Worm (Caenorhabditis elegans) whole organism, midembryonic: ENCODE data around the gene rps-0.
"Not testable (repeated sequence)": the region's sequence is repeated elsewhere in the genome, so short reads cannot be mapped to it uniquely, and the experiment has no call there.

ENCODE experiments used
- T22C8.4 ChIP-seq: fragments of 200-800 bp; sonication (Bioruptor generic); IDR thresholded peaks from 2 replicates; pipeline ENCODE4 v1.3.6; 2022; ENCODE audit warnings: missing genetic modification characterization, missing compliant biosample characterization
- cog-1 ChIP-seq: sonication (generic microtip); optimal IDR thresholded peaks from 2 replicates; lab custom pipeline; 2016; ENCODE audit warnings: missing genetic modification characterization, missing compliant biosample characterization
- med-1 ChIP-seq: sonication (generic microtip); optimal IDR thresholded peaks from 2 replicates; lab custom pipeline; 2017; ENCODE audit warnings: missing genetic modification characterization, mild to moderate bottlenecking, missing compliant biosample characterization, antibody characterized with exemption, missing genetic modification reagents; ENCODE audit not compliant: insufficient read depth
- tab-1 ChIP-seq: fragments of 200-800 bp; sonication (Bioruptor generic); IDR thresholded peaks from 2 replicates; pipeline ENCODE4 v1.3.6; 2022; ENCODE audit warnings: missing genetic modification characterization, missing compliant biosample characterization
- ztf-23 ChIP-seq: fragments of 200-800 bp; sonication (Bioruptor generic); IDR thresholded peaks from 2 replicates; pipeline ENCODE4 v1.3.6; 2022; ENCODE audit warnings: missing genetic modification reagents, missing genetic modification characterization, missing compliant biosample characterization
- ztf-29 ChIP-seq: fragments of 200-800 bp; sonication (Bioruptor generic); IDR thresholded peaks from 2 replicates; pipeline ENCODE4 v1.3.6; 2022; ENCODE audit warnings: missing genetic modification reagents, missing genetic modification characterization, missing compliant biosample characterization

DNA sequence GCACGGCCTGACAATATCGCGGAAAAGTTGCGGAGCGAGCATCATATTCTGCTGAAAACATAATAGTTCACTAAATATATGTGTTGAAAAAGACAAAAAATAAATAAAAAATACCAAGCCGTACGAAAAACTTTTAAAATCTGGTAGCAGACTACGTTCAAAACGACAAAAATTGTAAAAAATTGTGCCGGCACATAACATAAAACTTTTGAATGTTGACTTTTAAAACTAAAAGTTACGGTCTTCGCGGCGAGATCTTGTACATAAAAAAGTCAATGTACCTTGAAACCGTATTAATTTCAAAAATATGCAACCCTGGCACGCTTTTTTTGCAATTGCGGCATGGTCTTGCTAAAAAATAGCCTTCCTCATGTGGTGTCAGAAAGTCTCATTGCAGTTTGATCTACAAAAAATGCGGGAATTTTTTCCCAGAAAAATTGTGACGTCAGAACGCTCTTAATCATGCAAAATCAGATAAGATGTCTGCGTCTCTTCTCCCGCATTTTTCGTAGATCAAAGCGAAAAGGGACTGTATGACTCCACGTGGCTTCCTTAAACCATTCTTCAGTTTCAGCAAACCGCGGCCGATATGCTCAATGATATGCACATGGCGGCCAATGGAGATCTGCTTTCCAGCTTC is 28.2 kb upstream of the rps-0 start, which contains the start of the genes gex-5 and C38D4.10:
- TF ChIP-seq T22C8.4 (GFP tag; lab: Robert Waterston, UW); ztf-23 (GFP tag; lab: Robert Waterston, UW); cog-1; med-1; tab-1; ztf-29 (GFP tag; lab: Robert Waterston, UW): not testable (repeated sequence)
